Worm (Caenorhabditis elegans): Measurements from ENCODE around the gene F32H5.3.

- TF ChIP-seq elt-3 (tag; optimal IDR thresholded peaks at IDR 0.05) (no peak), snpc-4 (tag; optimal IDR thresholded peaks at IDR 0.05) (no peak), nhr-12 (tag; optimal IDR thresholded peaks at IDR 0.05) (no peak), ces-1 (GFP tag; optimal IDR thresholded peaks at IDR 0.05) (no peak), nhr-28 (tag; optimal IDR thresholded peaks at IDR 0.05) (no peak), ceh-43 (GFP tag; optimal IDR thresholded peaks at IDR 0.05) (no peak), mep-1 (tag; optimal IDR thresholded peaks at IDR 0.05) (no peak), sptf-1 (tag; optimal IDR thresholded peaks at IDR 0.05) (no peak), ztf-11 (tag; optimal IDR thresholded peaks at IDR 0.05) (no peak), nhr-237 (tag; optimal IDR thresholded peaks at IDR 0.05) (no peak), mls-2 (tag; optimal IDR thresholded peaks at IDR 0.05) (no peak), lsy-2 (tag; optimal IDR thresholded peaks at IDR 0.05) (no peak)
Observed at ce11 chrV:13375861-13376260, 16.7 kb downstream of the F32H5.3 start.

All from whole organism, mixed stage, embryonic.